Worm (Caenorhabditis elegans): ENCODE data around the gene alr-1.

DNA sequence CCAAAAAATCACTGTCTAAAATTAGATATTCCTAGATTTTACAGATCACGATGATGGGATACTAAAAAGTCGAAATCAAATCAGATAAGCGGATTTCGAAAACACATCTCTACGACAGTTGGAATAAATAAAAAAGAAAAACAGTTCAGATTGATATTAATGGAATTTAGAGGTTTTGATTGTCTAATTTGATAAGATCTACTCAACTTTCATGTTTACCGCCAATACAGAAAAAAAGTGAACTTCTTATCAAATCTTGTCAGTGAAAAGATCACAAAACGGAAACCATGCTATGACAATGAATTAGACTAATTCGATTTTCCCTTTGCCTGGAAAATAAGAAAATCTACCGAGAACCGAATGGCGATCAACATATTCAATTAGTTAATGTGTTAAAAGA is 839 bp upstream of the alr-1 start:
- TF ChIP-seq ZK546.5 (tag; optimal IDR thresholded peaks at IDR 0.05) (no peak), unc-39 (tag; optimal IDR thresholded peaks at IDR 0.05) (no peak), pqm-1 (tag; optimal IDR thresholded peaks at IDR 0.05) (no peak), gei-8 (GFP tag; optimal IDR thresholded peaks at IDR 0.05) (no peak), jun-1 (tag; optimal IDR thresholded peaks at IDR 0.05) (no peak), nhr-77 (tag; optimal IDR thresholded peaks at IDR 0.05) (no peak), mdl-1 (tag; optimal IDR thresholded peaks at IDR 0.05) (no peak), madf-5 (GFP tag; IDR thresholded peaks at IDR 0.05) (no peak), snpc-4 (tag; optimal IDR thresholded peaks at IDR 0.05) (no peak), lin-1 (GFP tag; IDR thresholded peaks at IDR 0.05) (no peak)
